Worm (Caenorhabditis elegans): ENCODE results near the gene oig-8.

ce11 chrII:6658766-6659165, 9.8 kb upstream of the oig-8 start, which contains the start of gene T19D12.10:
- no peak for TF ChIP-seq med-1 (GFP tag; optimal IDR thresholded peaks at IDR 0.05; ENCODE audit: insufficient read depth)
- no peak for TF ChIP-seq cog-1 (tag; optimal IDR thresholded peaks at IDR 0.05)
- no peak for TF ChIP-seq tab-1 (GFP tag; IDR thresholded peaks at IDR 0.05)
- TF ChIP-seq flt-1 (GFP tag; IDR thresholded peaks at IDR 0.05): no peak
- no peak for TF ChIP-seq ztf-23 (GFP tag; IDR thresholded peaks at IDR 0.05)
- TF ChIP-seq T22C8.4 (GFP tag; IDR thresholded peaks at IDR 0.05): no peak

Data from whole organism, midembryonic.